Worm (Caenorhabditis elegans) whole organism, mixed stage, embryonic: ENCODE data around the gene T09B9.4.
A peak's percentile ranks its signal among the peaks of the same experiment; 100 is the strongest.

Source experiments
- M03D4.4 ChIP-seq: sonication (generic microtip); optimal IDR thresholded peaks from 2 replicates; lab custom pipeline; 2017; ENCODE audit warnings: mild to moderate bottlenecking, missing genetic modification characterization, missing compliant biosample characterization
- bed-3 ChIP-seq: fragments of 200-800 bp; sonication (Bioruptor generic); optimal IDR thresholded peaks from 3 replicates; lab custom pipeline; 2018; ENCODE audit warnings: mild to moderate bottlenecking, missing genetic modification characterization, moderate library complexity, missing compliant biosample characterization
- blmp-1 ChIP-seq: fragments of 150-350 bp; optimal IDR thresholded peaks from 2 replicates; lab custom pipeline; 2014; ENCODE audit warnings: missing biosample characterization, missing genetic modification characterization
- ceh-39 ChIP-seq: fragments of 150-350 bp; optimal IDR thresholded peaks from 2 replicates; lab custom pipeline; 2014; ENCODE audit warnings: missing biosample characterization, missing genetic modification characterization
- ceh-43 ChIP-seq: fragments of 200-800 bp; sonication (Bioruptor generic); optimal IDR thresholded peaks from 2 replicates; lab custom pipeline; 2018; ENCODE audit warnings: mild to moderate bottlenecking, missing genetic modification characterization, moderate library complexity, missing compliant biosample characterization
- ceh-83 ChIP-seq: fragments of 200-800 bp; sonication (Bioruptor generic); optimal IDR thresholded peaks from 2 replicates; lab custom pipeline; 2018; ENCODE audit warnings: mild to moderate bottlenecking, missing genetic modification characterization, missing compliant biosample characterization
- ces-1 ChIP-seq: fragments of 150-350 bp; optimal IDR thresholded peaks from 2 replicates; lab custom pipeline; 2014; ENCODE audit warnings: missing biosample characterization, missing genetic modification reagents, missing genetic modification characterization
- cnd-1 ChIP-seq: fragments of 200-800 bp; sonication (Bioruptor generic); optimal IDR thresholded peaks from 2 replicates; lab custom pipeline; 2018; ENCODE audit warnings: mild to moderate bottlenecking, missing genetic modification characterization, missing compliant biosample characterization
- drap-1 ChIP-seq: fragments of 200-800 bp; sonication (Bioruptor generic); optimal IDR thresholded peaks from 3 replicates; lab custom pipeline; 2018; ENCODE audit warnings: mild to moderate bottlenecking, missing genetic modification characterization, missing compliant biosample characterization
- elt-1 ChIP-seq: sonication (generic microtip); optimal IDR thresholded peaks from 2 replicates; lab custom pipeline; 2017; ENCODE audit warnings: missing genetic modification characterization, mild to moderate bottlenecking, missing compliant biosample characterization, antibody characterized with exemption, moderate library complexity, borderline replicate concordance; ENCODE audit not compliant: insufficient read depth
- elt-3 ChIP-seq: fragments of 150-350 bp; optimal IDR thresholded peaks from 2 replicates; lab custom pipeline; 2014; ENCODE audit warnings: missing biosample characterization, missing genetic modification characterization
- flh-1 ChIP-seq: fragments of 200-800 bp; sonication (Bioruptor generic); optimal IDR thresholded peaks from 2 replicates; lab custom pipeline; 2018; ENCODE audit warnings: mild to moderate bottlenecking, missing genetic modification characterization, moderate library complexity, missing compliant biosample characterization
- ham-2 ChIP-seq: fragments of 200-800 bp; sonication (Bioruptor generic); optimal IDR thresholded peaks from 2 replicates; lab custom pipeline; 2018; ENCODE audit warnings: mild to moderate bottlenecking, missing genetic modification characterization, missing compliant biosample characterization
- hlh-1 ChIP-seq: fragments of 150-350 bp; optimal IDR thresholded peaks from 2 replicates; lab custom pipeline; 2014; ENCODE audit warnings: missing biosample characterization, missing genetic modification reagents, missing genetic modification characterization
- lin-13 ChIP-seq: fragments of 150-350 bp; optimal IDR thresholded peaks from 2 replicates; lab custom pipeline; 2014; ENCODE audit warnings: missing biosample characterization, missing genetic modification characterization
- lin-32 ChIP-seq: fragments of 200-800 bp; sonication (Bioruptor generic); optimal IDR thresholded peaks from 2 replicates; lab custom pipeline; 2018; ENCODE audit warnings: mild to moderate bottlenecking, missing genetic modification characterization, missing compliant biosample characterization
- mab-5 ChIP-seq: fragments of 150-350 bp; optimal IDR thresholded peaks from 2 replicates; lab custom pipeline; 2014; ENCODE audit warnings: missing biosample characterization, missing genetic modification characterization
- mep-1 ChIP-seq: fragments of 150-350 bp; optimal IDR thresholded peaks from 2 replicates; lab custom pipeline; 2017; ENCODE audit warnings: missing biosample characterization, missing genetic modification reagents, missing genetic modification characterization, inconsistent platforms
- mls-2 ChIP-seq: sonication (generic microtip); optimal IDR thresholded peaks from 2 replicates; lab custom pipeline; 2016; ENCODE audit warnings: mild to moderate bottlenecking, missing genetic modification characterization, moderate library complexity, missing compliant biosample characterization
- nhr-12 ChIP-seq: fragments of 150-350 bp; optimal IDR thresholded peaks from 2 replicates; lab custom pipeline; 2014; ENCODE audit warnings: missing biosample characterization, missing genetic modification characterization
- nhr-237 ChIP-seq: fragments of 150-350 bp; optimal IDR thresholded peaks from 2 replicates; lab custom pipeline; 2014; ENCODE audit warnings: missing biosample characterization, missing genetic modification characterization
- nhr-28 ChIP-seq: fragments of 150-350 bp; optimal IDR thresholded peaks from 2 replicates; lab custom pipeline; 2014; ENCODE audit warnings: missing biosample characterization, missing genetic modification characterization
- nhr-76 ChIP-seq: sonication (generic microtip); optimal IDR thresholded peaks from 2 replicates; lab custom pipeline; 2017; ENCODE audit warnings: missing biosample characterization, missing genetic modification characterization
- pha-4 ChIP-seq: fragments of 150-350 bp; optimal IDR thresholded peaks from 2 replicates; lab custom pipeline; 2018; ENCODE audit warnings: missing biosample characterization, missing genetic modification reagents, missing genetic modification characterization
- sem-2 ChIP-seq: fragments of 200-800 bp; sonication (Bioruptor generic); optimal IDR thresholded peaks from 2 replicates; lab custom pipeline; 2018; ENCODE audit warnings: mild to moderate bottlenecking, missing genetic modification characterization, missing compliant biosample characterization
- snpc-4 ChIP-seq: fragments of 150-350 bp; optimal IDR thresholded peaks from 2 replicates; lab custom pipeline; 2014; ENCODE audit warnings: missing biosample characterization, missing genetic modification characterization
- sptf-1 ChIP-seq: sonication (generic microtip); optimal IDR thresholded peaks from 2 replicates; lab custom pipeline; 2017; ENCODE audit warnings: mild to moderate bottlenecking, missing genetic modification characterization, moderate library complexity, missing compliant biosample characterization
- tbx-8 ChIP-seq: fragments of 200-800 bp; sonication (Bioruptor generic); optimal IDR thresholded peaks from 2 replicates; lab custom pipeline; 2018; ENCODE audit warnings: mild to moderate bottlenecking, missing genetic modification characterization, moderate library complexity, missing compliant biosample characterization
- unc-120 ChIP-seq: sonication (generic microtip); optimal IDR thresholded peaks from 2 replicates; lab custom pipeline; 2017; ENCODE audit warnings: missing genetic modification characterization, missing compliant biosample characterization; ENCODE audit not compliant: poor library complexity, severe bottlenecking
- unc-62 ChIP-seq: fragments of 150-350 bp; optimal IDR thresholded peaks from 2 replicates; lab custom pipeline; 2014; ENCODE audit warnings: missing biosample characterization, missing genetic modification reagents, missing genetic modification characterization
- zip-8 ChIP-seq: fragments of 150-350 bp; optimal IDR thresholded peaks from 2 replicates; lab custom pipeline; 2014; ENCODE audit warnings: missing biosample characterization, missing genetic modification characterization
- ztf-11 ChIP-seq: fragments of 150-350 bp; optimal IDR thresholded peaks from 2 replicates; lab custom pipeline; 2014; ENCODE audit warnings: missing biosample characterization, missing genetic modification characterization

The T09B9.4 gene

DNA sequence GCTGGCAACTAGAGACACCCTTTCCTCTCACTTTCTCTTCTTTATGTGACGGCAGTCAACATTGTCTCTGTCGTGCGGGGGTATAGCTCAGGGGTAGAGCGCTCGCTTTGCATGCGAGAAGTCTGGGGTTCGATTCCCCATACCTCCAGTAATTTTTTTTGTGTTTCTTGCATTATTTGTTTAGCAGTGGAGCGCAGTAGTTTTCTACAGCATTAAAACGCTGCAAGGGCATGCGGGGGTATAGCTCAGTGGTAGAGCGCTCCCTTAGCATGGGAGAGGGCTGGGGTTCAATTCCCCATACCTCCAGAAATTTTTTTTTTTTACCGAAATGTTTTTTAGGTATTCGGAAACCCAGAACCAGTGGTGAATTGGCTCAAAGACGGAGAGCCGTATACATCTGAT lies 30.6 kb downstream of the T09B9.4 start:
- TF ChIP-seq ceh-43 (GFP tag; lab: Kevin White, UChicago), result peak; percentile 95
- TF ChIP-seq M03D4.4 (tag; lab: Kevin White, UChicago), result peak; percentile 96
- TF ChIP-seq lin-32, result peak; percentile 92
- TF ChIP-seq sem-2, result peak; percentile 95
- TF ChIP-seq ceh-83 (GFP tag; lab: Kevin White, UChicago), result peak; percentile 99
- peak; percentile 96 for TF ChIP-seq ham-2 (GFP tag; lab: Kevin White, UChicago)
- TF ChIP-seq nhr-28, result peak; percentile 84
- peak; percentile 95 for TF ChIP-seq cnd-1 (tag; lab: Kevin White, UChicago)
- peak; percentile 98 for TF ChIP-seq mls-2 (tag; lab: Kevin White, UChicago)
- peak; percentile 98 for TF ChIP-seq sptf-1 (tag; lab: Kevin White, UChicago)
- TF ChIP-seq lin-13 (tag; lab: Kevin White, UChicago), result peak; percentile 40
- peak; percentile 63 for TF ChIP-seq unc-62
- TF ChIP-seq mep-1 (tag; lab: Kevin White, UChicago), result peak; percentile 93
- TF ChIP-seq drap-1, result peak; percentile 97
- TF ChIP-seq bed-3 (GFP tag; lab: Kevin White, UChicago), result peak; percentile 94
- TF ChIP-seq nhr-12 (tag; lab: Kevin White, UChicago), result peak; percentile 31
- peak; percentile 94 for TF ChIP-seq flh-1 (GFP tag; lab: Kevin White, UChicago)
- peak; percentile 95 for TF ChIP-seq unc-120 (tag; lab: Kevin White, UChicago)
- TF ChIP-seq pha-4 (tag; lab: Kevin White, UChicago), result peak; percentile 61
- TF ChIP-seq blmp-1 (tag; lab: Kevin White, UChicago), result peak; percentile 69
- TF ChIP-seq ztf-11 (tag; lab: Kevin White, UChicago), result peak; percentile 56
- peak; percentile 54 for TF ChIP-seq elt-3 (tag; lab: Kevin White, UChicago)
- TF ChIP-seq nhr-237 (tag; lab: Kevin White, UChicago), result peak; percentile 77
- TF ChIP-seq tbx-8 (GFP tag; lab: Kevin White, UChicago), result peak; percentile 96
- TF ChIP-seq hlh-1 (tag; lab: Kevin White, UChicago), result peak; percentile 43

DNA sequence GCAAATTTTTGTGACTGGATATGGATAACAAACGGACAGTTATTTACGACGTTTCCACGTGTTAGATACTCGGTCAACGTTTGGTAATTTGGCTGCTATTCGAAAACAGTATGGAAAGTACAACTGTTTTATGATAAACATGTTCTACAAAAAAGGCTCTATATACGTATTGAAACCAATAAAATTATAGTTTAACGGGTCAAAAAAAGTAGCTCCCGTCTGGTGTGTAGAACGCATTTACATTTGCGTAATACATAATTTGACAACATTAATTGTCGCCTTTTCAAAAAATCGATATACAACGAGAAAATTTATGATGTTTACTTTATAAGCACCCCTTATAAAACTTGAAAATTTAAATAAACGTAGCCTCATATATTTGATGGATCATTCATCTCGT lies 32.1 kb downstream of the T09B9.4 start:
- no peak for TF ChIP-seq nhr-237 (tag; lab: Kevin White, UChicago)
- no peak for TF ChIP-seq bed-3 (GFP tag; lab: Kevin White, UChicago)
- no peak for TF ChIP-seq tbx-8 (GFP tag; lab: Kevin White, UChicago)
- TF ChIP-seq ceh-39 (tag; lab: Kevin White, UChicago), result no peak
- TF ChIP-seq drap-1, result no peak
- TF ChIP-seq nhr-12 (tag; lab: Kevin White, UChicago), result no peak
- TF ChIP-seq hlh-1 (tag; lab: Kevin White, UChicago), result no peak
- no peak for TF ChIP-seq lin-32
- no peak for TF ChIP-seq ceh-83 (GFP tag; lab: Kevin White, UChicago)
- no peak for TF ChIP-seq unc-62
- no peak for TF ChIP-seq pha-4 (tag; lab: Kevin White, UChicago)

DNA sequence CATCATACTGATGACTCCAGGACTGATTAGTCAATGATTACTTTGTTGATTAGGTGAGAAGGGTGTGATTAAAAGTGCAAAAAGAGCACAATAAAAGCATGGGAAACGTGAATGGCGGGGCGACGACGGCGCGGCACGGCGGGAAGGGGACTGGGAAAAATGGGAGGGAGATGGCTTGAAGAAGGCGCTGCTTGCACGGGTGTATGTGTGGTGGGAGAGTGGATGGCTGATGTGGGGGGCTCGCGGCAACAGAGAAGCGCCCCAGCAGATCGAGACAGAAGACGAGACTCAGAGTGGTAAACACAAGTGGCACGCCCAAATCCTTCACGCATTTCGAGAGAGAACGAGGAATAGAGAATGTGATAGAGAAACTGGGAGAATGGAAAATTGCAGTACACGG lies 36.4 kb downstream of the T09B9.4 start, which contains the start of gene F15G9.5:
F15G9.5 (minus strand) TSS at position 159 of the 400 bp plus-strand sequence.
- TF ChIP-seq mls-2 (tag; lab: Kevin White, UChicago) (peak; percentile 31), sptf-1 (tag; lab: Kevin White, UChicago) (peak; percentile 28), unc-62 (no peak), unc-120 (tag; lab: Kevin White, UChicago) (peak; percentile 65), lin-13 (tag; lab: Kevin White, UChicago) (no peak), flh-1 (GFP tag; lab: Kevin White, UChicago) (no peak), blmp-1 (tag; lab: Kevin White, UChicago) (no peak), ceh-43 (GFP tag; lab: Kevin White, UChicago) (no peak), elt-1 (tag; lab: Kevin White, UChicago) (no peak), ceh-39 (tag; lab: Kevin White, UChicago) (no peak), nhr-12 (tag; lab: Kevin White, UChicago) (no peak), ceh-83 (GFP tag; lab: Kevin White, UChicago) (no peak), mep-1 (tag; lab: Kevin White, UChicago) (peak; percentile 11), M03D4.4 (tag; lab: Kevin White, UChicago) (peak; percentile 12), sem-2 (no peak), zip-8 (tag; lab: Kevin White, UChicago) (no peak), hlh-1 (tag; lab: Kevin White, UChicago) (peak; percentile 46), mab-5 (tag; lab: Kevin White, UChicago) (no peak), ces-1 (peak; percentile 35), nhr-76 (no peak), drap-1 (no peak), snpc-4 (tag; lab: Kevin White, UChicago) (no peak)
- TF ChIP-seq, all 35 proteins: peak for 7
